Worm (Caenorhabditis elegans) whole organism, late embryonic: Measurements from ENCODE around the gene K09C4.7.

Experiments used
- C08G9.2 ChIP-seq: sonication (generic microtip); optimal IDR thresholded peaks from 2 replicates; lab custom pipeline; 2016; ENCODE audit warnings: mild to moderate bottlenecking, missing genetic modification characterization, moderate library complexity, missing compliant biosample characterization
- ama-1 ChIP-seq: fragments of 150-350 bp; optimal IDR thresholded peaks from 2 replicates; lab custom pipeline; 2014
- ceh-18 ChIP-seq: sonication (generic microtip); optimal IDR thresholded peaks from 2 replicates; lab custom pipeline; 2016; ENCODE audit warnings: missing genetic modification characterization, missing compliant biosample characterization
- ceh-22 ChIP-seq: sonication (generic microtip); optimal IDR thresholded peaks from 2 replicates; lab custom pipeline; 2017; ENCODE audit warnings: missing biosample characterization, missing genetic modification characterization
- ceh-31 ChIP-seq: sonication (generic microtip); optimal IDR thresholded peaks from 2 replicates; lab custom pipeline; 2016; ENCODE audit warnings: missing genetic modification characterization, missing compliant biosample characterization
- ceh-34 ChIP-seq: sonication (generic microtip); optimal IDR thresholded peaks from 2 replicates; lab custom pipeline; 2016; ENCODE audit warnings: mild to moderate bottlenecking, missing genetic modification characterization, missing compliant biosample characterization
- ceh-45 ChIP-seq: fragments of 200-800 bp; sonication (Bioruptor generic); IDR thresholded peaks from 2 replicates; pipeline ENCODE4 v1.3.6; 2022; ENCODE audit warnings: missing genetic modification reagents, missing genetic modification characterization, missing compliant biosample characterization
- ceh-48 ChIP-seq: sonication (generic microtip); optimal IDR thresholded peaks from 2 replicates; lab custom pipeline; 2016; ENCODE audit warnings: missing genetic modification characterization, inconsistent platforms, missing compliant biosample characterization
- elt-2 ChIP-seq: sonication (generic microtip); optimal IDR thresholded peaks from 2 replicates; lab custom pipeline; 2016; ENCODE audit warnings: missing genetic modification reagents, missing genetic modification characterization, missing compliant biosample characterization
- ets-4 ChIP-seq: sonication (generic microtip); optimal IDR thresholded peaks from 2 replicates; lab custom pipeline; 2016; ENCODE audit warnings: missing genetic modification characterization, missing compliant biosample characterization
- eyg-1 ChIP-seq: sonication (generic microtip); optimal IDR thresholded peaks from 2 replicates; lab custom pipeline; 2016; ENCODE audit warnings: missing genotype, missing genetic modification characterization, missing compliant biosample characterization
- fax-1 ChIP-seq: sonication (generic microtip); optimal IDR thresholded peaks from 2 replicates; lab custom pipeline; 2016; ENCODE audit warnings: missing genotype, missing genetic modification characterization, missing compliant biosample characterization
- fkh-6 ChIP-seq: sonication (generic microtip); optimal IDR thresholded peaks from 2 replicates; lab custom pipeline; 2016; ENCODE audit warnings: missing genetic modification characterization, missing compliant biosample characterization
- hlh-13 ChIP-seq: fragments of 200-800 bp; sonication (Bioruptor generic); optimal IDR thresholded peaks from 2 replicates; lab custom pipeline; 2018; ENCODE audit warnings: mild to moderate bottlenecking, missing genetic modification characterization, missing compliant biosample characterization
- hlh-15 ChIP-seq: sonication (generic microtip); optimal IDR thresholded peaks from 2 replicates; lab custom pipeline; 2016; ENCODE audit warnings: missing genetic modification characterization, missing compliant biosample characterization
- hlh-30 ChIP-seq: sonication (generic microtip); optimal IDR thresholded peaks from 2 replicates; lab custom pipeline; 2017; ENCODE audit warnings: antibody characterized with exemption, missing genetic modification characterization, missing compliant biosample characterization; ENCODE audit not compliant: insufficient read depth
- nfya-1 ChIP-seq: sonication (generic microtip); optimal IDR thresholded peaks from 2 replicates; lab custom pipeline; 2017; ENCODE audit warnings: missing genetic modification characterization, mild to moderate bottlenecking, missing compliant biosample characterization, antibody characterized with exemption, moderate library complexity
- nhr-232 ChIP-seq: sonication (generic microtip); optimal IDR thresholded peaks from 2 replicates; lab custom pipeline; 2016; ENCODE audit warnings: missing genetic modification characterization, missing compliant biosample characterization
- pha-4 ChIP-seq: fragments of 150-350 bp; optimal IDR thresholded peaks from 2 replicates; lab custom pipeline; 2018; ENCODE audit warnings: missing biosample characterization, missing genetic modification reagents, missing genetic modification characterization
- sdc-2 ChIP-seq: sonication (generic microtip); optimal IDR thresholded peaks from 2 replicates; lab custom pipeline; 2016; ENCODE audit warnings: missing genotype, missing genetic modification characterization, missing compliant biosample characterization
- ttx-3 ChIP-seq: sonication (generic microtip); optimal IDR thresholded peaks from 2 replicates; lab custom pipeline; 2016; ENCODE audit warnings: missing genetic modification reagents, missing genetic modification characterization, missing compliant biosample characterization
- unc-42 ChIP-seq: sonication (generic microtip); optimal IDR thresholded peaks from 2 replicates; lab custom pipeline; 2016; ENCODE audit warnings: missing genotype, missing genetic modification characterization, missing compliant biosample characterization
- unc-86 ChIP-seq: sonication (generic microtip); optimal IDR thresholded peaks from 2 replicates; lab custom pipeline; 2016; ENCODE audit warnings: missing genetic modification characterization, missing compliant biosample characterization

Gene K09C4.7

ce11 chrX:3313939-3314338, 41.3 kb downstream of the K09C4.7 start:
- TF ChIP-seq ceh-45 (GFP tag; lab: Robert Waterston, UW) (no peak), eyg-1 (tag; lab: Kevin White, UChicago) (no peak), ttx-3 (tag; lab: Kevin White, UChicago) (no peak), unc-42 (tag; lab: Kevin White, UChicago) (no peak), ceh-31 (tag; lab: Kevin White, UChicago) (no peak), ceh-34 (tag; lab: Kevin White, UChicago) (no peak), hlh-15 (tag; lab: Kevin White, UChicago) (no peak), pha-4 (tag; lab: Kevin White, UChicago) (no peak), unc-86 (tag; lab: Kevin White, UChicago) (no peak), hlh-30 (no peak), fkh-6 (tag; lab: Kevin White, UChicago) (no peak), ceh-22 (tag; lab: Kevin White, UChicago) (no peak)

- TF ChIP-seq nhr-232 (tag; lab: Kevin White, UChicago), result no peak
- TF ChIP-seq unc-42 (tag; lab: Kevin White, UChicago), result peak; percentile 43
- TF ChIP-seq ceh-34 (tag; lab: Kevin White, UChicago), result peak; percentile 27
Measured at ce11 chrX:3315014-3315413, 42.3 kb downstream of the K09C4.7 start, which contains the start of gene ddr-2. ddr-2 (plus strand) TSS chrX:3315314.

- TF ChIP-seq unc-86 (tag; lab: Kevin White, UChicago), result no peak
- TF ChIP-seq fax-1 (tag; lab: Kevin White, UChicago), result no peak
- no peak for TF ChIP-seq ets-4
- TF ChIP-seq ceh-18, result no peak
- TF ChIP-seq ama-1 (lab: Kevin White, UChicago), result no peak
- TF ChIP-seq hlh-15 (tag; lab: Kevin White, UChicago), result no peak
- TF ChIP-seq C08G9.2, result no peak
- TF ChIP-seq hlh-13 (GFP tag; lab: Kevin White, UChicago), result no peak
- no peak for TF ChIP-seq sdc-2
- TF ChIP-seq nfya-1 (tag; lab: Kevin White, UChicago), result no peak
Measured at ce11 chrX:3315891-3316657, 43.4 kb downstream of the K09C4.7 start.

ce11 chrX:3316830-3317229, 44.1 kb downstream of the K09C4.7 start:
- TF ChIP-seq ceh-48 (tag; lab: Kevin White, UChicago) (no peak), elt-2 (tag; lab: Kevin White, UChicago) (peak; percentile 80)
